Worm (Caenorhabditis elegans) whole organism, early embryonic: ENCODE data around the gene glb-6.

ENCODE experiments used
- B0310.2 ChIP-seq: sonication (generic microtip); optimal IDR thresholded peaks from 2 replicates; lab custom pipeline; 2016; ENCODE audit warnings: mild to moderate bottlenecking, missing genetic modification characterization, missing compliant biosample characterization
- F13C5.2 ChIP-seq: sonication (generic microtip); optimal IDR thresholded peaks from 2 replicates; lab custom pipeline; 2017; ENCODE audit warnings: mild to moderate bottlenecking, missing genetic modification characterization, inconsistent platforms, missing compliant biosample characterization
- aly-1 ChIP-seq: sonication (generic microtip); optimal IDR thresholded peaks from 2 replicates; lab custom pipeline; 2016; ENCODE audit warnings: missing genetic modification characterization, missing compliant biosample characterization
- ama-1 ChIP-seq: fragments of 150-350 bp; optimal IDR thresholded peaks from 2 replicates; lab custom pipeline; 2014
- ceh-13 ChIP-seq: fragments of 200-800 bp; sonication (Bioruptor generic); optimal IDR thresholded peaks from 2 replicates; lab custom pipeline; 2018; ENCODE audit warnings: mild to moderate bottlenecking, missing genetic modification characterization, missing compliant biosample characterization
- ceh-36 ChIP-seq: sonication (generic microtip); optimal IDR thresholded peaks from 2 replicates; lab custom pipeline; 2016; ENCODE audit warnings: missing genetic modification characterization, inconsistent platforms, missing compliant biosample characterization
- flt-1 ChIP-seq: fragments of 200-800 bp; sonication (Bioruptor generic); IDR thresholded peaks from 2 replicates; pipeline ENCODE4 v1.3.6; 2022; ENCODE audit warnings: missing genetic modification characterization, missing compliant biosample characterization
- hnd-1 ChIP-seq: sonication (generic microtip); optimal IDR thresholded peaks from 2 replicates; lab custom pipeline; 2016; ENCODE audit warnings: missing genetic modification characterization, missing compliant biosample characterization
- pes-1 ChIP-seq: fragments of 200-800 bp; sonication (Bioruptor generic); IDR thresholded peaks from 2 replicates; pipeline ENCODE4 v1.3.6; 2022; ENCODE audit warnings: missing genetic modification reagents, missing genetic modification characterization, missing compliant biosample characterization
- scrt-1 ChIP-seq: fragments of 200-800 bp; sonication (Bioruptor generic); IDR thresholded peaks from 2 replicates; pipeline ENCODE4 v1.3.6; 2022; ENCODE audit warnings: missing genetic modification characterization, missing compliant biosample characterization
- sea-1 ChIP-seq: fragments of 200-800 bp; sonication (Bioruptor generic); conservative IDR thresholded peaks from 2 replicates; pipeline ENCODE4 v1.3.6; 2022; ENCODE audit warnings: missing genetic modification characterization, missing compliant biosample characterization
- tbx-11 ChIP-seq: fragments of 200-800 bp; sonication (Bioruptor generic); IDR thresholded peaks from 2 replicates; pipeline ENCODE4 v1.3.6; 2022; ENCODE audit warnings: missing genetic modification characterization, missing compliant biosample characterization
- tbx-37 ChIP-seq: fragments of 200-800 bp; sonication (Bioruptor generic); conservative IDR thresholded peaks from 2 replicates; pipeline ENCODE4 v1.3.6; 2022; ENCODE audit warnings: missing genetic modification reagents, missing genetic modification characterization, missing compliant biosample characterization
- tra-4 ChIP-seq: sonication (generic microtip); optimal IDR thresholded peaks from 2 replicates; lab custom pipeline; 2017; ENCODE audit warnings: missing genetic modification characterization, missing compliant biosample characterization

DNA sequence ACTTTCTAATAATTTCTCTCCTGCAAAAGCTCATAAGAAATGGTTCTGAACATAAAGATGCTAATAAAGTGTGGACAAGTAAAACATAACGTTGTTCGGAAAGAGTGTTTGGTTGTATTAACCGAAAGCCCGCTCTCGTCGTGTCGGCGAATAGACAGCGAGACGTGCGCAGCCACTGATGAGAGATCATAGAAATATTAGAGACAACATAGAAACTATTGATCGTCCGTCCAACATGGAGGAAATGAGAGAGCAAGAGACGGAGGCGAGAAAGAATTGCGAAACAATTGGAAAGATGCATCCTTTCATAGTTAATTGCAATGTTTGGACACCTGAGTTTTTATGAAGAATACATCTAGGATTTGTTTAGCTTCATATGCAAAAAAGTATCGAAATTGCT lies 10.2 kb upstream of the glb-6 start:
- TF ChIP-seq F13C5.2 (tag; lab: Kevin White, UChicago) (peak; percentile 40), scrt-1 (GFP tag; lab: Robert Waterston, UW) (no peak), hnd-1 (tag; lab: Kevin White, UChicago) (no peak), ama-1 (lab: Kevin White, UChicago) (no peak), aly-1 (tag; lab: Kevin White, UChicago) (no peak), flt-1 (GFP tag; lab: Robert Waterston, UW) (no peak), B0310.2 (tag; lab: Kevin White, UChicago) (no peak), tbx-11 (no peak), sea-1 (no peak), tbx-37 (GFP tag; lab: Robert Waterston, UW) (no peak), ceh-36 (tag; lab: Kevin White, UChicago) (no peak), tra-4 (no peak), ceh-13 (GFP tag; lab: Kevin White, UChicago) (no peak), pes-1 (GFP tag; lab: Robert Waterston, UW) (no peak)
